Worm (Caenorhabditis elegans) whole organism, L3 larva: ENCODE measurements around the gene oac-57.

Experiments used
- R02D3.7 ChIP-seq: fragments of 150-350 bp; optimal IDR thresholded peaks from 2 replicates; lab custom pipeline; 2014; ENCODE audit warnings: missing biosample characterization, missing genetic modification characterization
- aly-2 ChIP-seq: fragments of 150-350 bp; optimal IDR thresholded peaks from 2 replicates; lab custom pipeline; 2014; ENCODE audit warnings: missing biosample characterization, missing genetic modification characterization
- ama-1 ChIP-seq: fragments of 150-350 bp; optimal IDR thresholded peaks from 2 replicates; lab custom pipeline; 2018
- ceh-16 ChIP-seq: sonication (generic microtip); optimal IDR thresholded peaks from 2 replicates; lab custom pipeline; 2017; ENCODE audit warnings: missing biosample characterization, missing genetic modification characterization
- ceh-82 ChIP-seq: fragments of 150-350 bp; optimal IDR thresholded peaks from 2 replicates; lab custom pipeline; 2014; ENCODE audit warnings: missing biosample characterization, missing genetic modification characterization
- ceh-9 ChIP-seq: sonication (generic microtip); optimal IDR thresholded peaks from 2 replicates; lab custom pipeline; 2018; ENCODE audit warnings: missing biosample characterization, missing genetic modification characterization
- daf-12 ChIP-seq: fragments of 150-350 bp; optimal IDR thresholded peaks from 2 replicates; lab custom pipeline; 2014; ENCODE audit warnings: missing biosample characterization, missing genetic modification reagents, missing genetic modification characterization
- egl-27 ChIP-seq: sonication (generic microtip); optimal IDR thresholded peaks from 4 replicates; lab custom pipeline; 2017; ENCODE audit warnings: missing biosample characterization, missing genetic modification reagents, missing genetic modification characterization
- egl-5 ChIP-seq: fragments of 150-350 bp; optimal IDR thresholded peaks from 2 replicates; lab custom pipeline; 2017; ENCODE audit warnings: missing biosample characterization, missing genetic modification reagents, missing genetic modification characterization, inconsistent platforms
- elt-1 ChIP-seq: fragments of 150-350 bp; optimal IDR thresholded peaks from 2 replicates; lab custom pipeline; 2014; ENCODE audit warnings: missing biosample characterization, missing genetic modification characterization
- elt-3 ChIP-seq, 3 experiments: fragments of 150-350 bp in 1 of 3; sonication (generic microtip) in 2 of 3; optimal IDR thresholded peaks; 2 replicates in 2 of 3; 4 replicates in 1 of 3; lab custom pipeline; 2014 to 2017; ENCODE audit warnings: missing biosample characterization in 3 of 3, missing genetic modification characterization in 3 of 3
- eor-1 ChIP-seq, 2 experiments: fragments of 150-350 bp; optimal IDR thresholded peaks; 2 replicates each; lab custom pipeline; 2014 to 2018; ENCODE audit warnings: missing biosample characterization in 2 of 2, missing genetic modification characterization in 2 of 2
- fkh-10 ChIP-seq: sonication (generic microtip); optimal IDR thresholded peaks from 2 replicates; lab custom pipeline; 2017; ENCODE audit warnings: missing biosample characterization, missing genetic modification reagents, missing genetic modification characterization
- fos-1 ChIP-seq: fragments of 150-350 bp; optimal IDR thresholded peaks from 2 replicates; lab custom pipeline; 2014; ENCODE audit warnings: missing biosample characterization, missing genetic modification characterization
- hmg-11 ChIP-seq: sonication (generic microtip); optimal IDR thresholded peaks from 2 replicates; lab custom pipeline; 2016; ENCODE audit warnings: missing genetic modification characterization, missing compliant biosample characterization
- jun-1 ChIP-seq: fragments of 150-350 bp; optimal IDR thresholded peaks from 2 replicates; lab custom pipeline; 2014; ENCODE audit warnings: missing biosample characterization, missing genetic modification reagents, missing genetic modification characterization
- lin-15B ChIP-seq: fragments of 150-350 bp; optimal IDR thresholded peaks from 2 replicates; lab custom pipeline; 2014; ENCODE audit warnings: missing biosample characterization, missing genetic modification characterization
- lsy-12 ChIP-seq: sonication (generic microtip); optimal IDR thresholded peaks from 2 replicates; lab custom pipeline; 2016; ENCODE audit warnings: mild to moderate bottlenecking, missing genetic modification characterization, missing compliant biosample characterization
- mml-1 ChIP-seq: fragments of 150-350 bp; sonication (generic microtip); optimal IDR thresholded peaks from 3 replicates; lab custom pipeline; 2014; ENCODE audit warnings: missing biosample characterization, missing genetic modification characterization
- nfya-1 ChIP-seq: sonication (generic microtip); optimal IDR thresholded peaks from 2 replicates; lab custom pipeline; 2017; ENCODE audit warnings: missing genetic modification characterization, mild to moderate bottlenecking, missing compliant biosample characterization, antibody characterized with exemption, moderate library complexity; ENCODE audit not compliant: insufficient read depth
- nhr-11 ChIP-seq: fragments of 150-350 bp; optimal IDR thresholded peaks from 2 replicates; lab custom pipeline; 2014; ENCODE audit warnings: missing biosample characterization, missing genetic modification characterization
- nhr-12 ChIP-seq: fragments of 150-350 bp; optimal IDR thresholded peaks from 2 replicates; lab custom pipeline; 2014; ENCODE audit warnings: missing biosample characterization, missing genetic modification characterization
- nhr-237 ChIP-seq: fragments of 150-350 bp; optimal IDR thresholded peaks from 2 replicates; lab custom pipeline; 2014; ENCODE audit warnings: missing biosample characterization, missing genetic modification characterization
- nhr-25 ChIP-seq: sonication (generic microtip); optimal IDR thresholded peaks from 2 replicates; lab custom pipeline; 2017; ENCODE audit warnings: missing biosample characterization, missing genetic modification characterization
- nhr-28 ChIP-seq: fragments of 150-350 bp; optimal IDR thresholded peaks from 2 replicates; lab custom pipeline; 2014; ENCODE audit warnings: missing biosample characterization, missing genetic modification characterization
- nhr-67 ChIP-seq: fragments of 150-350 bp; optimal IDR thresholded peaks from 2 replicates; lab custom pipeline; 2014; ENCODE audit warnings: missing biosample characterization, missing genetic modification characterization
- nhr-77 ChIP-seq: fragments of 150-350 bp; optimal IDR thresholded peaks from 2 replicates; lab custom pipeline; 2014; ENCODE audit warnings: missing biosample characterization, missing genetic modification characterization
- pha-4 ChIP-seq: fragments of 150-350 bp; optimal IDR thresholded peaks from 2 replicates; lab custom pipeline; 2014; ENCODE audit warnings: missing biosample characterization, missing genetic modification reagents, missing genetic modification characterization
- pqm-1 ChIP-seq: fragments of 150-350 bp; optimal IDR thresholded peaks from 2 replicates; lab custom pipeline; 2017; ENCODE audit warnings: missing biosample characterization, missing genetic modification characterization, inconsistent platforms
- sea-2 ChIP-seq: fragments of 150-350 bp; sonication (generic microtip); optimal IDR thresholded peaks from 4 replicates; lab custom pipeline; 2014; ENCODE audit warnings: missing biosample characterization, missing genetic modification reagents, missing genetic modification characterization
- skn-1 ChIP-seq: fragments of 150-350 bp; optimal IDR thresholded peaks from 2 replicates; lab custom pipeline; 2014; ENCODE audit warnings: missing biosample characterization, missing genetic modification characterization
- snpc-4 ChIP-seq: fragments of 150-350 bp; optimal IDR thresholded peaks from 2 replicates; lab custom pipeline; 2014; ENCODE audit warnings: missing biosample characterization, missing genetic modification characterization
- unc-39 ChIP-seq: sonication (generic microtip); optimal IDR thresholded peaks from 4 replicates; lab custom pipeline; 2017; ENCODE audit warnings: missing biosample characterization, missing genetic modification characterization
- unc-62 ChIP-seq: fragments of 150-350 bp; sonication (generic microtip); optimal IDR thresholded peaks from 4 replicates; lab custom pipeline; 2014; ENCODE audit warnings: missing biosample characterization, missing genetic modification reagents, missing genetic modification characterization
- zag-1 ChIP-seq: fragments of 150-350 bp; optimal IDR thresholded peaks from 2 replicates; lab custom pipeline; 2014; ENCODE audit warnings: missing biosample characterization, missing genetic modification characterization
- ztf-11 ChIP-seq: fragments of 150-350 bp; optimal IDR thresholded peaks from 2 replicates; lab custom pipeline; 2014; ENCODE audit warnings: missing biosample characterization, missing genetic modification characterization
- ztf-4 ChIP-seq: fragments of 150-350 bp; optimal IDR thresholded peaks from 2 replicates; lab custom pipeline; 2014; ENCODE audit warnings: missing biosample characterization, missing genetic modification characterization

oac-57 gene

DNA sequence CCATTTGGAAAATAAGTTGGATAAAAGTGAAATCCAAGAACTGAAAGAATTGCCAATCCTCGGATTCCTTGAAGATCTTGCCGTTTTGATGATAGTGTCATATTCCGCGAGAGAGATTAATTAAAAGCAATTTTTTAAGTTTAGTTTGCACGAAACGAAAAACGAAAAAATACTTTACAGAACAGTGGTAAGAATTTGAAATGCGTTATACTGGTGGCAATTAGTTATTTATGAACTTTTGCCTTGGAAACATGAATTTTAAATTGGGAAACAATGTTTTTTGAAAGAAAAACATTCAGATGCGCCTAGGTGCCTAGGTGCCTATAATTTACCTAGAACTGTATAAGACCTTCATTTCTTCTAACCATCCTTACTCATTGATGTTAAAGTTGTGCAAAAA is at the start of gene oac-57:
Gene oac-57 (minus strand): TSS at position 101 of the 400 bp plus-strand sequence.
- TF ChIP-seq jun-1 (tag; lab: Kevin White, UChicago): no peak
- no peak for TF ChIP-seq R02D3.7
- no peak for TF ChIP-seq pqm-1 (tag; lab: Kevin White, UChicago)
- no peak for TF ChIP-seq nhr-237 (tag; lab: Kevin White, UChicago)
- TF ChIP-seq, all 47 proteins: peak for 0

DNA sequence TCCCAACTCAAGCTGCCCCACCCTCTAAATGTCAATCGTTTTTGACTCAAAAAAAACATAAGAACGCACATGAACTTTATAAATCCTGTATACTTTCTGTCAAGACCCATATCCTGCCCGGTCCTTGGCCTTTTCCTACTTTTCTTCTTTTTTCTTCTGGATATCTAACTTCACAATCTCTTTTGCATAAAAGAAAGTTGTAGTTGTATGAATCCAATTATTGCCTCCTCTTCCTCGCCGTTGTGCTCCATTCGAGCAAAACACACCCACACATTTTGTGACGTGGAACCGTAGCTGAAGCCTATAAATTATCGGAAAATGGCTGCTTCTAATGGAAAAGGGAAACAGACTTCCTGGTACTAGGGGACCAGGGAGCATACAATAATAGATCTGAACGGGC is 42.6 kb upstream of the oac-57 start:
- no peak for TF ChIP-seq nhr-77
- TF ChIP-seq pha-4: no peak
- TF ChIP-seq unc-39 (tag; lab: Kevin White, UChicago): no peak
- no peak for TF ChIP-seq mml-1 (tag; lab: Kevin White, UChicago)
- no peak for TF ChIP-seq aly-2
- TF ChIP-seq fkh-10 (GFP tag; lab: Kevin White, UChicago): peak; percentile 88
- TF ChIP-seq, all 47 proteins: peak for 1

DNA sequence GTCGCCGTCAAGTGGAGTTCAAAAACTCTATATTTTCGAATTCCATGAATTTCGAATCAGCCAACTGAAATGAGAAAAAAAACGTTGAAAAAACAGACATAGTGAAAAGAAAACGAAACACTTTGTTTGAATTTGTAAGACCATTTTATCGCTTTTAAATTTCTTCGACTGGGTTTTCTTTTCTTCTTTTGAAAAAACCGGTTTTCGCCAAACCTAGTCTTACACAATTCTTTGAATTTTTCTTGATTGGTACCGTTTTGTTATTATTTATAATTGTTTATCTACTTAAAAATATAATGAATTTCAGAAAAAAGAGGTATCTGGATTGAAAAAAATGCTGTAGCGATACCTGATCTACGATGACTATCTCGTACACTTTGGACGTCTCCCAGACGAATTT is 42.0 kb upstream of the oac-57 start, which contains the start of gene best-22:
Gene best-22 (plus strand): TSS at position 301 of the 400 bp plus-strand sequence.
- TF ChIP-seq nhr-67 (tag; lab: Kevin White, UChicago) (no peak), ceh-82 (tag; lab: Kevin White, UChicago) (no peak), ceh-9 (tag; lab: Kevin White, UChicago) (no peak), eor-1 (tag; optimal IDR thresholded peaks at IDR 0.05; lab: Kevin White, UChicago) (no peak), jun-1 (tag; lab: Kevin White, UChicago) (no peak), ceh-16 (tag; lab: Kevin White, UChicago) (no peak), ztf-11 (tag; lab: Kevin White, UChicago) (no peak), elt-1 (tag; lab: Kevin White, UChicago) (no peak), nhr-237 (tag; lab: Kevin White, UChicago) (no peak), R02D3.7 (no peak), nhr-28 (tag; lab: Kevin White, UChicago) (no peak), ztf-4 (no peak), hmg-11 (no peak), pqm-1 (tag; lab: Kevin White, UChicago) (no peak), egl-5 (tag; lab: Kevin White, UChicago) (no peak), ama-1 (lab: Kevin White, UChicago) (no peak), nfya-1 (tag; lab: Kevin White, UChicago) (no peak), lsy-12 (tag; lab: Kevin White, UChicago) (no peak)

DNA sequence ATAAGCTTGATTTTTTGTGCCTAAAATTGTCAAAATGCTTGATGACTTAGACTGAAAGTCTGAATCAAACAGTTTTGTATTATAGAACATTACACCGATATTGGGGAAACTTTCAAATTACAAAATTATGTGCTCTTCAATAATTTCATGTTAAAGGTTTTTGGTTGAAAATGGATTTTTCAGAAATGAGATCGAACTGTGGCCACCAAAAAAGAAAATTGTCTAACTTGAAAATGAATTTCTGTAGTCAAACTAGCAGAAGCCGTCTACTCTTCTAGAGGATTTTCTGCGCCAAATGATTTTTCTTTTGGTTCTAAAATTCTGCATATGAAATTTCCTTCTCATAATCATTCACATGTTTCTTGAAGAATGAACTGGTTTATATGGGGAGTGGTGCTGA is 33.3 kb upstream of the oac-57 start:
- TF ChIP-seq egl-27 (tag; lab: Kevin White, UChicago) (no peak), mml-1 (tag; lab: Kevin White, UChicago) (no peak), sea-2 (GFP tag; lab: Kevin White, UChicago) (no peak), nhr-237 (tag; lab: Kevin White, UChicago) (no peak), snpc-4 (tag; lab: Kevin White, UChicago) (no peak), jun-1 (tag; lab: Kevin White, UChicago) (no peak), nhr-11 (tag; lab: Kevin White, UChicago) (no peak), nhr-67 (tag; lab: Kevin White, UChicago) (no peak), pha-4 (no peak), ztf-11 (tag; lab: Kevin White, UChicago) (no peak), nhr-25 (tag; lab: Kevin White, UChicago) (no peak), lin-15B (tag; lab: Kevin White, UChicago) (no peak), elt-1 (tag; lab: Kevin White, UChicago) (no peak), egl-5 (tag; lab: Kevin White, UChicago) (no peak), zag-1 (tag; lab: Kevin White, UChicago) (no peak), aly-2 (no peak), daf-12 (tag; lab: Kevin White, UChicago) (no peak)

DNA sequence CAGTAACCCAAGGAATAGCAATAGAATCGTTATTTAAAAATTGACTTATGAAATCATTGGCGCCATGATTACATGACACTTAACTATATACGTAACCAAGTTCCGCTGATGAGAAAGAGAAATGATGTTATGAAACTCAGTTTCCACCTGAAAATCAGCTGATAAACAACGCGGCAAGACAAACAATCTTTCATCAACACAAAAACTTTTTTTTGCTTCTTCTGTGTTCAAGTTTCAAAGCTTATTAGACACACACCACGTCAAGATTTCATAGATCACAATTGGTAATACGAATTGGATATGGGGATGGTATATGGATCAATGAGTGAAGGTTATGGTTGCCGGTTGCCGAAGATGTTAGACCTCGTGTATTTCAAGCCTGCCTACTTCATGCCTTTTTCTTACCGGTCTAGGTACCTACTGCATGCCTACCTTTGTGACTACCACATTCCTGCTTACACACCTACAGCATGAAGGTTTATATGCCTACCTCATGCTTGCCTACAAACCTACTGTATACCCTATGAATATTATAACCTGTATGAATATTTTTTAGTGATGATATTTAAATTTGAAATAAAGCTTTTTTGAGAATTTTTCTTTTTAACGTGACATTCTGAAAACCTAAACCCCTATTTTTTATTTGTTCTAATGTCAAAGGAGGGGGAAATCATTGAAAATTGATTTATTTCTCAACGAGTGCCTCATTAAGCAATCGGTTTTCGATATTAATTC is 29.4 kb upstream of the oac-57 start, which contains the start of the genes F19B6.10 and wht-5:
Gene F19B6.10 (plus strand): TSS at position 301 of the 735 bp plus-strand sequence.
Gene wht-5 (plus strand): TSS at position 685 of the 735 bp plus-strand sequence.
- TF ChIP-seq ceh-9 (tag; lab: Kevin White, UChicago) (no peak), skn-1 (tag; lab: Kevin White, UChicago) (no peak), lin-15B (tag; lab: Kevin White, UChicago) (no peak), ceh-82 (tag; lab: Kevin White, UChicago) (no peak), nhr-12 (tag; lab: Kevin White, UChicago) (no peak), ztf-4 (no peak), nfya-1 (tag; lab: Kevin White, UChicago) (no peak), lsy-12 (tag; lab: Kevin White, UChicago) (no peak), elt-1 (tag; lab: Kevin White, UChicago) (no peak), nhr-28 (tag; lab: Kevin White, UChicago) (no peak), unc-62 (GFP tag; lab: Kevin White, UChicago) (no peak), ama-1 (lab: Kevin White, UChicago) (no peak), aly-2 (no peak), elt-3 (tag; optimal IDR thresholded peaks at IDR 0.05; lab: Kevin White, UChicago) (no peak), unc-39 (tag; lab: Kevin White, UChicago) (no peak), fos-1 (tag; lab: Kevin White, UChicago) (no peak), fkh-10 (GFP tag; lab: Kevin White, UChicago) (no peak), ceh-16 (tag; lab: Kevin White, UChicago) (no peak)
